Worm (Caenorhabditis elegans) whole organism, L4 larva: ENCODE results near the gene osm-3.

Source experiments
- F37D6.2 ChIP-seq: sonication (generic microtip); optimal IDR thresholded peaks from 2 replicates; lab custom pipeline; 2016; ENCODE audit warnings: mild to moderate bottlenecking, missing genetic modification characterization, missing compliant biosample characterization
- F49E8.2 ChIP-seq: sonication (generic microtip); optimal IDR thresholded peaks from 2 replicates; lab custom pipeline; 2016; ENCODE audit warnings: missing compliant biosample characterization, mild to moderate bottlenecking, missing genetic modification characterization, borderline replicate concordance
- T26A8.4 ChIP-seq: fragments of 200-800 bp; sonication (Bioruptor generic); IDR thresholded peaks from 2 replicates; pipeline ENCODE4 v1.3.6; 2022; ENCODE audit warnings: missing genetic modification characterization, missing compliant biosample characterization
- Y75B8A.6 ChIP-seq: fragments of 200-800 bp; sonication (Bioruptor generic); IDR thresholded peaks from 2 replicates; pipeline ENCODE4 v1.3.6; 2022; ENCODE audit warnings: missing genetic modification reagents, missing genetic modification characterization, missing compliant biosample characterization
- aha-1 ChIP-seq: fragments of 150-350 bp; peaks from one replicate; lab custom pipeline; 2014; ENCODE audit warnings: missing biosample characterization, missing genetic modification characterization
- ama-1 ChIP-seq: fragments of 150-350 bp; optimal IDR thresholded peaks from 2 replicates; lab custom pipeline; 2014; ENCODE audit warnings: inconsistent platforms, mixed read lengths
- attf-4 ChIP-seq: sonication (generic microtip); optimal IDR thresholded peaks from 3 replicates; lab custom pipeline; 2017; ENCODE audit warnings: missing biosample characterization, missing genetic modification characterization
- cey-2 ChIP-seq: sonication (generic microtip); optimal IDR thresholded peaks from 3 replicates; lab custom pipeline; 2017; ENCODE audit warnings: missing genetic modification characterization, mild to moderate bottlenecking, missing compliant biosample characterization, antibody characterized with exemption, borderline replicate concordance; ENCODE audit not compliant: insufficient read depth
- dmd-6 ChIP-seq: fragments of 200-800 bp; sonication (Bioruptor generic); IDR thresholded peaks from 2 replicates; pipeline ENCODE4 v1.3.6; 2022; ENCODE audit warnings: missing genetic modification reagents, missing genetic modification characterization, missing compliant biosample characterization
- dmd-9 ChIP-seq: fragments of 200-800 bp; sonication (Bioruptor generic); IDR thresholded peaks from 2 replicates; pipeline ENCODE4 v1.3.6; 2022; ENCODE audit warnings: missing genetic modification reagents, missing genetic modification characterization, missing compliant biosample characterization
- duxl-1 ChIP-seq: sonication (generic microtip); optimal IDR thresholded peaks from 2 replicates; lab custom pipeline; 2016; ENCODE audit warnings: mild to moderate bottlenecking, missing genetic modification characterization, moderate library complexity, missing compliant biosample characterization; ENCODE audit not compliant: poor library complexity
- dve-1 ChIP-seq: sonication (generic microtip); optimal IDR thresholded peaks from 2 replicates; lab custom pipeline; 2017; ENCODE audit warnings: antibody characterized with exemption, mild to moderate bottlenecking, missing genetic modification characterization, missing compliant biosample characterization; ENCODE audit not compliant: insufficient read depth
- egl-43 ChIP-seq: fragments of 200-800 bp; sonication (Bioruptor generic); IDR thresholded peaks from 2 replicates; pipeline ENCODE4 v1.3.6; 2022; ENCODE audit warnings: missing genetic modification reagents, missing genetic modification characterization, missing compliant biosample characterization
- fkh-10 ChIP-seq: fragments of 150-350 bp; optimal IDR thresholded peaks from 2 replicates; lab custom pipeline; 2014; ENCODE audit warnings: missing biosample characterization, missing genetic modification reagents, missing genetic modification characterization
- gei-8 ChIP-seq: fragments of 200-800 bp; sonication (Bioruptor generic); optimal IDR thresholded peaks from 2 replicates; lab custom pipeline; 2018; ENCODE audit warnings: mild to moderate bottlenecking, missing genetic modification characterization, missing compliant biosample characterization
- hif-1 ChIP-seq, 2 experiments: sonication (generic microtip); optimal IDR thresholded peaks; 2 replicates each; lab custom pipeline; 2016 to 2017; ENCODE audit warnings: missing compliant biosample characterization in 2 of 2, missing genetic modification characterization in 2 of 2, missing genetic modification reagents in 2 of 2, missing genotype in 2 of 2, mild to moderate bottlenecking in 1 of 2
- hlh-11 ChIP-seq: fragments of 200-800 bp; sonication (Bioruptor generic); optimal IDR thresholded peaks from 2 replicates; lab custom pipeline; 2018; ENCODE audit warnings: mild to moderate bottlenecking, missing genetic modification characterization, missing compliant biosample characterization
- hlh-30 ChIP-seq: sonication (generic microtip); optimal IDR thresholded peaks from 2 replicates; lab custom pipeline; 2017; ENCODE audit warnings: antibody characterized with exemption, mild to moderate bottlenecking, missing genetic modification characterization, missing compliant biosample characterization; ENCODE audit not compliant: insufficient read depth
- lim-7 ChIP-seq: fragments of 200-800 bp; sonication (Bioruptor generic); IDR thresholded peaks from 2 replicates; pipeline ENCODE4 v1.3.6; 2022; ENCODE audit warnings: missing genetic modification characterization, missing compliant biosample characterization
- lin-1 ChIP-seq: fragments of 200-800 bp; sonication (Bioruptor generic); IDR thresholded peaks from 2 replicates; pipeline ENCODE4 v1.3.6; 2022; ENCODE audit warnings: missing genetic modification reagents, missing genetic modification characterization, missing compliant biosample characterization
- lin-13 ChIP-seq: fragments of 150-350 bp; optimal IDR thresholded peaks from 2 replicates; lab custom pipeline; 2014; ENCODE audit warnings: missing biosample characterization, missing genetic modification reagents, missing genetic modification characterization
- lin-15B ChIP-seq: fragments of 150-350 bp; sonication (generic microtip); optimal IDR thresholded peaks from 3 replicates; lab custom pipeline; 2014; ENCODE audit warnings: missing biosample characterization, missing genetic modification characterization
- lin-39 ChIP-seq: fragments of 150-350 bp; optimal IDR thresholded peaks from 2 replicates; lab custom pipeline; 2014; ENCODE audit warnings: missing biosample characterization, missing genetic modification reagents, missing genetic modification characterization
- lir-3 ChIP-seq: sonication (generic microtip); optimal IDR thresholded peaks from 2 replicates; lab custom pipeline; 2016; ENCODE audit warnings: mild to moderate bottlenecking, missing genetic modification characterization, missing compliant biosample characterization
- madf-9 ChIP-seq: fragments of 200-800 bp; sonication (Bioruptor generic); conservative IDR thresholded peaks from 2 replicates; pipeline ENCODE4 v1.3.6; 2022; ENCODE audit warnings: missing genetic modification reagents, missing genetic modification characterization, missing compliant biosample characterization
- mdt-29 ChIP-seq: fragments of 200-800 bp; sonication (Bioruptor generic); IDR thresholded peaks from 2 replicates; pipeline ENCODE4 v1.3.6; 2022; ENCODE audit warnings: missing genetic modification reagents, missing genetic modification characterization, missing compliant biosample characterization
- mes-2 ChIP-seq: sonication (generic microtip); optimal IDR thresholded peaks from 2 replicates; lab custom pipeline; 2016; ENCODE audit warnings: missing genotype, mild to moderate bottlenecking, missing genetic modification characterization, missing compliant biosample characterization; ENCODE audit not compliant: poor library complexity, severe bottlenecking
- nhr-102 ChIP-seq: sonication (generic microtip); optimal IDR thresholded peaks from 2 replicates; lab custom pipeline; 2016; ENCODE audit warnings: mild to moderate bottlenecking, missing genetic modification characterization, moderate library complexity, missing compliant biosample characterization
- nhr-111 ChIP-seq: fragments of 200-800 bp; sonication (Bioruptor generic); optimal IDR thresholded peaks from 2 replicates; lab custom pipeline; 2018; ENCODE audit warnings: mild to moderate bottlenecking, missing genetic modification characterization, missing compliant biosample characterization
- nhr-41 ChIP-seq: fragments of 200-800 bp; sonication (Bioruptor generic); IDR thresholded peaks from 2 replicates; pipeline ENCODE4 v1.3.6; 2022; ENCODE audit warnings: missing genetic modification reagents, missing genetic modification characterization, missing compliant biosample characterization
- nhr-42 ChIP-seq: fragments of 200-800 bp; sonication (Bioruptor generic); IDR thresholded peaks from 2 replicates; pipeline ENCODE4 v1.3.6; 2022; ENCODE audit warnings: missing genetic modification characterization, missing compliant biosample characterization
- nhr-6 ChIP-seq: fragments of 150-350 bp; optimal IDR thresholded peaks from 2 replicates; lab custom pipeline; 2014; ENCODE audit warnings: missing biosample characterization, missing genetic modification characterization
- pqm-1 ChIP-seq: sonication (generic microtip); optimal IDR thresholded peaks from 2 replicates; lab custom pipeline; 2017; ENCODE audit warnings: missing biosample characterization, missing genetic modification characterization
- rbr-2 ChIP-seq: sonication (generic microtip); optimal IDR thresholded peaks from 2 replicates; lab custom pipeline; 2016; ENCODE audit warnings: missing genotype, missing genetic modification characterization, missing compliant biosample characterization
- set-16 ChIP-seq: fragments of 200-800 bp; sonication (Bioruptor generic); IDR thresholded peaks from 2 replicates; pipeline ENCODE4 v1.3.6; 2022; ENCODE audit warnings: missing genetic modification reagents, missing genetic modification characterization, missing compliant biosample characterization
- skn-1 ChIP-seq: fragments of 150-350 bp; optimal IDR thresholded peaks from 2 replicates; lab custom pipeline; 2014; ENCODE audit warnings: missing biosample characterization, missing genetic modification characterization
- snpc-1.2 ChIP-seq: fragments of 200-800 bp; sonication (Bioruptor generic); IDR thresholded peaks from 2 replicates; pipeline ENCODE4 v1.3.6; 2022; ENCODE audit warnings: missing genetic modification reagents, missing genetic modification characterization, missing compliant biosample characterization
- spr-3 ChIP-seq: fragments of 200-800 bp; sonication (Bioruptor generic); optimal IDR thresholded peaks from 2 replicates; lab custom pipeline; 2018; ENCODE audit warnings: mild to moderate bottlenecking, missing genetic modification characterization, missing compliant biosample characterization
- tag-97 ChIP-seq: fragments of 200-800 bp; sonication (Bioruptor generic); IDR thresholded peaks from 2 replicates; pipeline ENCODE4 v1.3.6; 2022; ENCODE audit warnings: missing genetic modification characterization, missing compliant biosample characterization
- unc-130 ChIP-seq: sonication (generic microtip); optimal IDR thresholded peaks from 2 replicates; lab custom pipeline; 2016; ENCODE audit warnings: missing genetic modification reagents, missing genetic modification characterization, missing compliant biosample characterization
- zag-1 ChIP-seq: fragments of 150-350 bp; optimal IDR thresholded peaks from 2 replicates; lab custom pipeline; 2014; ENCODE audit warnings: missing biosample characterization, missing genetic modification characterization
- zip-11 ChIP-seq: fragments of 200-800 bp; sonication (Bioruptor generic); IDR thresholded peaks from 2 replicates; pipeline ENCODE4 v1.3.6; 2022; ENCODE audit warnings: missing genetic modification characterization, missing compliant biosample characterization

Gene osm-3

DNA sequence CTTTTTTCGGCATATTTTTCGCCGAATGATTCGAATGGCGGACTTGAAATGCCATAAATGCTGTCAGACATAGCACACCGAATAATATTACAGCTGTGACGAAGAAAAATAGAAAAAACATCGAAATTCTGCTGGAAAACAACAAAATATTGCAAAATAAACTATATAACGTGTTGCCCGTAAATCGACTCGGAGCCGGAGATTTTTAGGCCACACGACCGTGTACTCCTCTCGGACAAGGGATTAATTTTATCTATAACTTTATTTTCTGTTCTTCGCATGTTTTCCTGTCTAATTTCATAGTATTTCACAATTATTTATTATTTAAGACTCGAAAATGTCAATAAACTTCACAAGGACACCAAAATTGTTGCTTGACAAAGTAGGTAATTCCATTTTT is 2.4 kb upstream of the osm-3 start, which contains the start of the genes algn-14 and M02B7.2 (continued):
- TF ChIP-seq zip-11 (GFP tag; lab: Robert Waterston, UW) (no peak), attf-4 (tag; lab: Kevin White, UChicago) (no peak), fkh-10 (no peak), rbr-2 (tag; lab: Kevin White, UChicago) (no peak), pqm-1 (no peak), snpc-1.2 (no peak), Y75B8A.6 (GFP tag; lab: Robert Waterston, UW) (no peak), ama-1 (lab: Kevin White, UChicago) (no peak), lir-3 (no peak), nhr-6 (peak; percentile 34), aha-1 (tag; lab: Kevin White, UChicago) (no peak), cey-2 (tag; lab: Kevin White, UChicago) (no peak), lin-39 (tag; lab: Kevin White, UChicago) (no peak), nhr-41 (GFP tag; lab: Robert Waterston, UW) (no peak), mdt-29 (GFP tag; lab: Robert Waterston, UW) (no peak), dmd-6 (GFP tag; lab: Robert Waterston, UW) (peak; percentile 47; the same call in 1 of the 2 replicates), F49E8.2 (tag; lab: Kevin White, UChicago) (no peak), nhr-42 (GFP tag; lab: Robert Waterston, UW) (no peak), lim-7 (GFP tag; lab: Robert Waterston, UW) (no peak), nhr-111 (GFP tag; lab: Kevin White, UChicago) (no peak), spr-3 (no peak), egl-43 (GFP tag; lab: Robert Waterston, UW) (no peak), tag-97 (GFP tag; lab: Robert Waterston, UW) (no peak), T26A8.4 (GFP tag; lab: Robert Waterston, UW) (no peak), lin-15B (tag; lab: Kevin White, UChicago) (no peak), dve-1 (tag; lab: Kevin White, UChicago) (peak; percentile 59), mes-2 (peak; percentile 98), hif-1 (tag; optimal IDR thresholded peaks at IDR 0.05; lab: Kevin White, UChicago) (peak in 1 of 2 experiments; percentile 81), madf-9 (GFP tag; lab: Robert Waterston, UW) (peak; percentile 25; the same call in 1 of the 2 replicates), lin-1 (GFP tag; lab: Robert Waterston, UW) (no peak), gei-8 (GFP tag; lab: Kevin White, UChicago) (no peak), hlh-11 (tag; lab: Kevin White, UChicago) (peak; percentile 7), F37D6.2 (tag; lab: Kevin White, UChicago) (no peak), duxl-1 (tag; lab: Kevin White, UChicago) (no peak), hlh-30 (tag; lab: Kevin White, UChicago) (peak; percentile 42), unc-130 (GFP tag; lab: Kevin White, UChicago) (peak; percentile 71), zag-1 (tag; lab: Kevin White, UChicago) (no peak)

DNA sequence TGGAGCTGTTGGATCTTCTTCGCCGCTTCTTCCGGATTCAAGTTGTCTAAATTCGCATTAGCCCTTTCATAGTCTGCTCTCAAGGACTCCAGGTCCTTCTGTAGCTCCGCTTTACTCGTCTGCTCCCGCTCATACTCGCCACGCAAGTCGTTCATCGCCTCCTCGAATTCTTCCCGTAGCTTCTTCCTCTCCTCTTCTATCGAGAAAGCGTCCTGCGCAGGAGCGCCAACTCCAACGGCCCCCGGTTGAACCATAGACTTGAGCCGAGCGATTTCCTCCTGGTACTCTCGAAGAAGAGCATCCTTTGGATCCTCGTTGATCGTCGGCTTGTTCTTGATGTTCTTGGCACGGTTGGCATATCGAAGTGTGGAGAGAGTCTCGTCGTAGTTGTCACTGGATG is 3.4 kb downstream of the osm-3 start:
- TF ChIP-seq dmd-9 (GFP tag; lab: Robert Waterston, UW), result no peak
- TF ChIP-seq unc-130 (GFP tag; lab: Kevin White, UChicago), result no peak
- TF ChIP-seq skn-1, result no peak
- no peak for TF ChIP-seq snpc-1.2
- no peak for TF ChIP-seq lin-13 (GFP tag; lab: Kevin White, UChicago)
- no peak for TF ChIP-seq nhr-41 (GFP tag; lab: Robert Waterston, UW)
- TF ChIP-seq set-16 (GFP tag; lab: Robert Waterston, UW), result peak; percentile 58; the same call in 1 of the 2 replicates
- TF ChIP-seq nhr-102 (tag; lab: Kevin White, UChicago), result no peak
